Worm (Caenorhabditis elegans) whole organism, mixed stage, embryonic: ENCODE data around the gene lon-1.

ENCODE experiments used
- M03D4.4 ChIP-seq: sonication (generic microtip); optimal IDR thresholded peaks from 2 replicates; lab custom pipeline; 2017; ENCODE audit warnings: mild to moderate bottlenecking, missing genetic modification characterization, missing compliant biosample characterization
- bed-3 ChIP-seq: fragments of 200-800 bp; sonication (Bioruptor generic); optimal IDR thresholded peaks from 3 replicates; lab custom pipeline; 2018; ENCODE audit warnings: mild to moderate bottlenecking, missing genetic modification characterization, moderate library complexity, missing compliant biosample characterization
- blmp-1 ChIP-seq: fragments of 150-350 bp; optimal IDR thresholded peaks from 2 replicates; lab custom pipeline; 2014; ENCODE audit warnings: missing biosample characterization, missing genetic modification characterization
- ceh-43 ChIP-seq: fragments of 200-800 bp; sonication (Bioruptor generic); optimal IDR thresholded peaks from 2 replicates; lab custom pipeline; 2018; ENCODE audit warnings: mild to moderate bottlenecking, missing genetic modification characterization, moderate library complexity, missing compliant biosample characterization
- ces-1 ChIP-seq: fragments of 150-350 bp; optimal IDR thresholded peaks from 2 replicates; lab custom pipeline; 2014; ENCODE audit warnings: missing biosample characterization, missing genetic modification reagents, missing genetic modification characterization
- drap-1 ChIP-seq: fragments of 200-800 bp; sonication (Bioruptor generic); optimal IDR thresholded peaks from 3 replicates; lab custom pipeline; 2018; ENCODE audit warnings: mild to moderate bottlenecking, missing genetic modification characterization, missing compliant biosample characterization
- elt-1 ChIP-seq: sonication (generic microtip); optimal IDR thresholded peaks from 2 replicates; lab custom pipeline; 2017; ENCODE audit warnings: missing genetic modification characterization, mild to moderate bottlenecking, missing compliant biosample characterization, antibody characterized with exemption, moderate library complexity, borderline replicate concordance; ENCODE audit not compliant: insufficient read depth
- elt-3 ChIP-seq: fragments of 150-350 bp; optimal IDR thresholded peaks from 2 replicates; lab custom pipeline; 2014; ENCODE audit warnings: missing biosample characterization, missing genetic modification characterization
- ham-2 ChIP-seq: fragments of 200-800 bp; sonication (Bioruptor generic); optimal IDR thresholded peaks from 2 replicates; lab custom pipeline; 2018; ENCODE audit warnings: mild to moderate bottlenecking, missing genetic modification characterization, missing compliant biosample characterization
- hlh-1 ChIP-seq: fragments of 150-350 bp; optimal IDR thresholded peaks from 2 replicates; lab custom pipeline; 2014; ENCODE audit warnings: missing biosample characterization, missing genetic modification reagents, missing genetic modification characterization
- lin-13 ChIP-seq: fragments of 150-350 bp; optimal IDR thresholded peaks from 2 replicates; lab custom pipeline; 2014; ENCODE audit warnings: missing biosample characterization, missing genetic modification characterization
- lin-32 ChIP-seq: fragments of 200-800 bp; sonication (Bioruptor generic); optimal IDR thresholded peaks from 2 replicates; lab custom pipeline; 2018; ENCODE audit warnings: mild to moderate bottlenecking, missing genetic modification characterization, missing compliant biosample characterization
- lsy-2 ChIP-seq: fragments of 150-350 bp; optimal IDR thresholded peaks from 2 replicates; lab custom pipeline; 2014; ENCODE audit warnings: missing biosample characterization, missing genetic modification characterization
- mab-5 ChIP-seq: fragments of 150-350 bp; optimal IDR thresholded peaks from 2 replicates; lab custom pipeline; 2014; ENCODE audit warnings: missing biosample characterization, missing genetic modification characterization
- mep-1 ChIP-seq: fragments of 150-350 bp; optimal IDR thresholded peaks from 2 replicates; lab custom pipeline; 2017; ENCODE audit warnings: missing biosample characterization, missing genetic modification reagents, missing genetic modification characterization, inconsistent platforms
- nhr-12 ChIP-seq: fragments of 150-350 bp; optimal IDR thresholded peaks from 2 replicates; lab custom pipeline; 2014; ENCODE audit warnings: missing biosample characterization, missing genetic modification characterization
- nhr-2 ChIP-seq: fragments of 150-350 bp; optimal IDR thresholded peaks from 2 replicates; lab custom pipeline; 2014; ENCODE audit warnings: missing biosample characterization, missing genetic modification characterization
- nhr-28 ChIP-seq: fragments of 150-350 bp; optimal IDR thresholded peaks from 2 replicates; lab custom pipeline; 2014; ENCODE audit warnings: missing biosample characterization, missing genetic modification characterization
- sem-2 ChIP-seq: fragments of 200-800 bp; sonication (Bioruptor generic); optimal IDR thresholded peaks from 2 replicates; lab custom pipeline; 2018; ENCODE audit warnings: mild to moderate bottlenecking, missing genetic modification characterization, missing compliant biosample characterization
- snpc-4 ChIP-seq: fragments of 150-350 bp; optimal IDR thresholded peaks from 2 replicates; lab custom pipeline; 2014; ENCODE audit warnings: missing biosample characterization, missing genetic modification characterization
- sptf-1 ChIP-seq: sonication (generic microtip); optimal IDR thresholded peaks from 2 replicates; lab custom pipeline; 2017; ENCODE audit warnings: mild to moderate bottlenecking, missing genetic modification characterization, moderate library complexity, missing compliant biosample characterization
- tbx-8 ChIP-seq: fragments of 200-800 bp; sonication (Bioruptor generic); optimal IDR thresholded peaks from 2 replicates; lab custom pipeline; 2018; ENCODE audit warnings: mild to moderate bottlenecking, missing genetic modification characterization, moderate library complexity, missing compliant biosample characterization
- unc-39 ChIP-seq: fragments of 150-350 bp; optimal IDR thresholded peaks from 2 replicates; lab custom pipeline; 2014; ENCODE audit warnings: missing biosample characterization, missing genetic modification characterization
- unc-62 ChIP-seq: fragments of 150-350 bp; optimal IDR thresholded peaks from 2 replicates; lab custom pipeline; 2014; ENCODE audit warnings: missing biosample characterization, missing genetic modification reagents, missing genetic modification characterization
- zip-8 ChIP-seq: fragments of 150-350 bp; optimal IDR thresholded peaks from 2 replicates; lab custom pipeline; 2014; ENCODE audit warnings: missing biosample characterization, missing genetic modification characterization
- ztf-11 ChIP-seq: fragments of 150-350 bp; optimal IDR thresholded peaks from 2 replicates; lab custom pipeline; 2014; ENCODE audit warnings: missing biosample characterization, missing genetic modification characterization

Gene lon-1

DNA sequence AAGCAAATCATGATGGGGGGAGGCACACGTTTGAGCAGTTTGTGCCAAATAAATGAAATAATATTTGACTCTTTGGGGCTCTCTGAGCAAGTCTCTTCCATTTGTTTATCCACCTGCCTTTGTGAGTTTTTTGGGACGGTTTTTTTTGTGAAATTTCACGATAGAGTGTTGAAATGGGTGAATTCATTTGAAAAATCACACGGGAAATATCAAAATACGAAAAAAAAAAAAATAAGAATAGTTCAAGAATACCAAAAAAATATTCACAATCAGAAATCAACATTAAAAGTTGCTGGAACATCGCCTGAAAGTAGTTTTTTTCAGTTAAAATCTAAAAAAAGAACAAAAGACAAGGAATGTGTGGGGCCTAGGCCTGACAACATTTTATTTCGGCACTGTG, 38.2 kb downstream of the lon-1 start, which contains the start of gene pqn-25:
Gene pqn-25 (minus strand): TSS at position 101 of the 400 bp plus-strand sequence.
- TF ChIP-seq lsy-2, result no peak
- TF ChIP-seq sem-2, result no peak
- TF ChIP-seq lin-32 (GFP tag; lab: Kevin White, UChicago), result no peak
- no peak for TF ChIP-seq nhr-12

DNA sequence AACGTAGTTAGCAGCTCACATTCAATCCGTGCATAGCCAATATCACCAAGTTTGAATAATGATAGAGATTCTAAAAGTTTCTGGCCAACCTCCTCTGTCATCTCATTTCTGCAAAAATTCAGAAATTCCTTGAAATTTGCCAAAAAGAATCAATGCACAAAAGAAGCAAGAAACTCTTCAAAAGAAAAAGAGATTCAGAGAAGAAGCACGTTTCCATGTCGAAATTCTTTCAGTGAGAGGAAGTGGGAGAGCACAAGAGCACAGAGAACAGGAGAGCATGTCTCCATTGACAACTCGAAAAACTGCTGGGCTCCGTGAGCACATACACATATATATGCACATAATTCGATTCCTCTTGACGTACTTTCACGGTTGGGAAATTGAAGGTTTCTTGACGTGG, 43.1 kb downstream of the lon-1 start, which contains the start of gene nekl-4:
Gene nekl-4 (minus strand): TSS at position 101 of the 400 bp plus-strand sequence.
- TF ChIP-seq ztf-11 (no peak), nhr-28 (tag; lab: Kevin White, UChicago) (no peak), mep-1 (tag; lab: Kevin White, UChicago) (no peak), elt-1 (no peak), ces-1 (GFP tag; lab: Kevin White, UChicago) (no peak), drap-1 (no peak), snpc-4 (tag; lab: Kevin White, UChicago) (no peak), blmp-1 (no peak), zip-8 (tag; lab: Kevin White, UChicago) (no peak), ceh-43 (GFP tag; lab: Kevin White, UChicago) (no peak), sem-2 (no peak), lsy-2 (no peak), lin-13 (tag; lab: Kevin White, UChicago) (no peak), hlh-1 (tag; lab: Kevin White, UChicago) (no peak), tbx-8 (no peak), elt-3 (tag; lab: Kevin White, UChicago) (no peak), unc-62 (no peak), lin-32 (GFP tag; lab: Kevin White, UChicago) (no peak)

DNA sequence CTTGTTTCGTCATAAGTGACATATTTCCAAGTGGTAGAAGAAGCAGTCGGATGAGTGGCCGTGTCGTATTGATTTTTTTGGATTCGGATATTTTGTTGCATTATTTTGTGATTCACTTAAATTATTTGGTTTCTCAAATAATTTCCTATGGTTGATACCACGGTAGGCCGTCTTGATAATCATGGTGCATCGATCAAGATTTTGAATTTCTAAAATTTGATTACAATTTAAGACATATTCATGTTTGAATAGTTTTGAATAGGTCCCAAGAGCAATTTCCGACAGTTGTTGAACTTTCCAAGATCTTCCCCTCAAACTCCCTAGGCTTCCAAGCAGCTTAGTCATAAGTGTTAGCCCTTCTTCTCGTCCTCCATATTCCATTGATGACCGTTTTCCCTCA, 47.7 kb downstream of the lon-1 start, which contains the start of gene D1044.4:
Gene D1044.4 (minus strand): TSS at position 101 of the 400 bp plus-strand sequence.
- TF ChIP-seq sptf-1 (tag; lab: Kevin White, UChicago) (no peak), elt-1 (no peak), nhr-28 (tag; lab: Kevin White, UChicago) (no peak), M03D4.4 (tag; lab: Kevin White, UChicago) (no peak), unc-39 (tag; lab: Kevin White, UChicago) (no peak), drap-1 (no peak), unc-62 (no peak)

DNA sequence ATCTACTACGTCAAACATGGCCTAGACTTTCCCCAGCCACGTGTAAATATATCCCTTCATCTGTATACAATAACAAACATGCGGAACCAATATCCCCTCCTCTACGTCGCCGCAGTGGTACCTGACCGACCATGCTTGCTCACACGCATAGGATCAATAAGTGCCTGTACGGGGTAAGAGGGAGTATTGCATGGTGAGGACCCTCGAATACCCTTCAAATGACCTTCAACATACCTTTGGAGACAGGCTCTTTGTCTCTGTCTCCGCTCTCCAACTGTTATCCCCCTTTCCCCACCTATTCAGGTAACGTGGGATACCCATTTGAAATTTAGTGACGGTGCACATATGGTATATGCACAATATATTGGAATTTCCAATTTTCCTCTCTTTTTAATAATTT, 51.7 kb downstream of the lon-1 start, which contains the start of gene dex-1:
Gene dex-1 (plus strand): TSS at position 132 of the 400 bp plus-strand sequence.
- TF ChIP-seq zip-8 (tag; lab: Kevin White, UChicago) (peak; percentile 42), snpc-4 (tag; lab: Kevin White, UChicago) (no peak), lin-13 (tag; lab: Kevin White, UChicago) (no peak), mab-5 (tag; lab: Kevin White, UChicago) (no peak), sem-2 (no peak), nhr-2 (tag; lab: Kevin White, UChicago) (peak; percentile 99), mep-1 (tag; lab: Kevin White, UChicago) (no peak), nhr-12 (no peak), ham-2 (GFP tag; lab: Kevin White, UChicago) (no peak), bed-3 (GFP tag; lab: Kevin White, UChicago) (no peak)
